Worm (Caenorhabditis elegans): Measurements from ENCODE around the gene Y102A11A.9.

DNA sequence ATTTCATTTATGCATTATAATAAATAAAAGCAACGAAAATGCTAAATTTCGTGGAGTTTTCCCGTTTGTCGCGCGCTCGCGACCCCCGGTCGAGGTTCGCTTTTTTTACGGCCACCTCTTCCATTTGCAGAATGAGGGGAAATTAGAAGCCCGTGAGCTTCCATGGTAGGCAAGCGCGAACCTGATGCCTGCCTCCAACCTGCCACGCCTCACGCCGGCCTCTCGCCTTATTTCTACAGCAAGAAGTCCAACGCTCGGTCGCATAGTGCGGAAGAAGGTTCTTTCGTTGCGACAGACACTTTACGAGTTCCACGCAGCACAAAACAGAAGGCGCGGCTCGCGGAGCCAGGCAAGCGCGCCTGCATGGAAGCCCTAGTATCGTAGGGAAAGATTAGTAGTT is 41.3 kb upstream of the Y102A11A.9 start:
- no peak for TF ChIP-seq lin-13 (tag; optimal IDR thresholded peaks at IDR 0.05)
- TF ChIP-seq tbx-8 (GFP tag; optimal IDR thresholded peaks at IDR 0.05), result no peak
- no peak for TF ChIP-seq snpc-4 (tag; optimal IDR thresholded peaks at IDR 0.05)
- no peak for TF ChIP-seq mab-5 (tag; optimal IDR thresholded peaks at IDR 0.05)
- no peak for TF ChIP-seq unc-62 (GFP tag; optimal IDR thresholded peaks at IDR 0.05)
- TF ChIP-seq mep-1 (tag; optimal IDR thresholded peaks at IDR 0.05), result no peak
- TF ChIP-seq lin-32 (GFP tag; optimal IDR thresholded peaks at IDR 0.05), result no peak
- TF ChIP-seq zip-8 (tag; optimal IDR thresholded peaks at IDR 0.05), result no peak
- no peak for TF ChIP-seq ham-2 (GFP tag; optimal IDR thresholded peaks at IDR 0.05)
- no peak for TF ChIP-seq drap-1 (GFP tag; optimal IDR thresholded peaks at IDR 0.05)

All from whole organism, mixed stage, embryonic.